Fruit fly (Drosophila melanogaster) whole organism, embryonic: ENCODE measurements around the gene CG3777.

Experiments
- Doc2 ChIP-seq: fragments of 200-800 bp; sonication (Bioruptor generic); IDR thresholded peaks from 2 replicates; pipeline ENCODE4 v1.3.6; 2022; ENCODE audit warnings: missing biosample characterization, missing genetic modification characterization
- fd64A ChIP-seq: fragments of 200-800 bp; sonication (Bioruptor generic); optimal IDR thresholded peaks from 3 replicates; lab custom pipeline; 2018; ENCODE audit warnings: missing biosample characterization, mild to moderate bottlenecking, missing genetic modification characterization
- hkb ChIP-seq, 2 experiments: fragments of 200-800 bp in 1 of 2; fragments of >200 bp in 1 of 2; sonication (Bioruptor generic) in 1 of 2; IDR thresholded peaks in 1 of 2; optimal IDR thresholded peaks in 1 of 2; 2 replicates each; pipeline versions ENCODE4 v1.3.6 to Lab custom; 2017 to 2022; ENCODE audit warnings: missing biosample characterization in 1 of 2, missing genetic modification characterization in 1 of 2
- lola ChIP-seq, 3 experiments: fragments of >200 bp in 2 of 3; fragments of 200-800 bp in 1 of 3; sonication (Bioruptor generic) in 1 of 3; optimal IDR thresholded peaks; 2 replicates each; lab custom pipeline; 2017 to 2019; ENCODE audit warnings: missing biosample characterization in 3 of 3, missing genetic modification characterization in 3 of 3, mild to moderate bottlenecking in 1 of 3, moderate library complexity in 1 of 3

dm6 chrX:378341-378740, 98.8 kb downstream of the CG3777 start:
- no peak for TF ChIP-seq hkb (optimal IDR thresholded peaks at IDR 0.05; lab: Kevin White, UChicago)
- TF ChIP-seq hkb (GFP tag; IDR thresholded peaks at IDR 0.05; lab: Robert Waterston, UW): no peak
- TF ChIP-seq fd64A: no peak
- no peak for TF ChIP-seq lola (GFP tag; optimal IDR thresholded peaks at IDR 0.05; lab: Kevin White, UChicago)
- TF ChIP-seq Doc2 (GFP tag; lab: Robert Waterston, UW): no peak
